Worm (Caenorhabditis elegans) whole organism, late embryonic: ENCODE measurements around the gene R08A2.2.
"Not testable (repeated sequence)": the region's sequence is repeated elsewhere in the genome, so short reads cannot be mapped to it uniquely, and the experiment has no call there.

ENCODE experiments used
- C08G9.2 ChIP-seq: sonication (generic microtip); optimal IDR thresholded peaks from 2 replicates; lab custom pipeline; 2016; ENCODE audit warnings: mild to moderate bottlenecking, missing genetic modification characterization, moderate library complexity, missing compliant biosample characterization
- C38D4.7 ChIP-seq: fragments of 200-800 bp; sonication (Bioruptor generic); optimal IDR thresholded peaks from 2 replicates; lab custom pipeline; 2018; ENCODE audit warnings: mild to moderate bottlenecking, missing genetic modification characterization, moderate library complexity, missing compliant biosample characterization
- F13H6.1 ChIP-seq: sonication (generic microtip); optimal IDR thresholded peaks from 2 replicates; lab custom pipeline; 2016; ENCODE audit warnings: missing genetic modification characterization, missing compliant biosample characterization
- K02D7.2 ChIP-seq: sonication (generic microtip); optimal IDR thresholded peaks from 2 replicates; lab custom pipeline; 2017; ENCODE audit warnings: mild to moderate bottlenecking, missing genetic modification characterization, missing compliant biosample characterization
- ceh-14 ChIP-seq: sonication (generic microtip); optimal IDR thresholded peaks from 2 replicates; lab custom pipeline; 2016; ENCODE audit warnings: missing genotype, missing genetic modification characterization, missing compliant biosample characterization
- ceh-2 ChIP-seq: sonication (generic microtip); optimal IDR thresholded peaks from 2 replicates; lab custom pipeline; 2016; ENCODE audit warnings: missing genotype, missing genetic modification characterization, missing compliant biosample characterization
- ceh-24 ChIP-seq: sonication (generic microtip); optimal IDR thresholded peaks from 2 replicates; lab custom pipeline; 2016; ENCODE audit warnings: mild to moderate bottlenecking, missing genetic modification characterization, missing compliant biosample characterization
- ceh-30 ChIP-seq: fragments of 150-350 bp; optimal IDR thresholded peaks from 2 replicates; lab custom pipeline; 2014; ENCODE audit warnings: missing biosample characterization, missing genetic modification characterization
- ceh-34 ChIP-seq: sonication (generic microtip); optimal IDR thresholded peaks from 2 replicates; lab custom pipeline; 2016; ENCODE audit warnings: mild to moderate bottlenecking, missing genetic modification characterization, missing compliant biosample characterization
- ceh-45 ChIP-seq: fragments of 200-800 bp; sonication (Bioruptor generic); IDR thresholded peaks from 2 replicates; pipeline ENCODE4 v1.3.6; 2022; ENCODE audit warnings: missing genetic modification reagents, missing genetic modification characterization, missing compliant biosample characterization
- ceh-48 ChIP-seq: sonication (generic microtip); optimal IDR thresholded peaks from 2 replicates; lab custom pipeline; 2016; ENCODE audit warnings: missing genetic modification characterization, inconsistent platforms, missing compliant biosample characterization
- che-1 ChIP-seq: sonication (generic microtip); optimal IDR thresholded peaks from 2 replicates; lab custom pipeline; 2016; ENCODE audit warnings: mild to moderate bottlenecking, missing genetic modification characterization, missing compliant biosample characterization
- dve-1 ChIP-seq: sonication (generic microtip); optimal IDR thresholded peaks from 2 replicates; lab custom pipeline; 2017; ENCODE audit warnings: antibody characterized with exemption, mild to moderate bottlenecking, missing genetic modification characterization, missing compliant biosample characterization
- elt-4 ChIP-seq: sonication (generic microtip); optimal IDR thresholded peaks from 2 replicates; lab custom pipeline; 2016; ENCODE audit warnings: missing genetic modification characterization, missing compliant biosample characterization
- eyg-1 ChIP-seq: sonication (generic microtip); optimal IDR thresholded peaks from 2 replicates; lab custom pipeline; 2016; ENCODE audit warnings: missing genotype, missing genetic modification characterization, missing compliant biosample characterization
- fax-1 ChIP-seq: sonication (generic microtip); optimal IDR thresholded peaks from 2 replicates; lab custom pipeline; 2016; ENCODE audit warnings: missing genotype, missing genetic modification characterization, missing compliant biosample characterization
- fkh-6 ChIP-seq: sonication (generic microtip); optimal IDR thresholded peaks from 2 replicates; lab custom pipeline; 2016; ENCODE audit warnings: missing genetic modification characterization, missing compliant biosample characterization
- gmeb-2 ChIP-seq: sonication (generic microtip); optimal IDR thresholded peaks from 2 replicates; lab custom pipeline; 2016; ENCODE audit warnings: missing genetic modification characterization, inconsistent platforms, missing compliant biosample characterization
- hlh-13 ChIP-seq: fragments of 200-800 bp; sonication (Bioruptor generic); optimal IDR thresholded peaks from 2 replicates; lab custom pipeline; 2018; ENCODE audit warnings: mild to moderate bottlenecking, missing genetic modification characterization, missing compliant biosample characterization
- hlh-30 ChIP-seq: sonication (generic microtip); optimal IDR thresholded peaks from 2 replicates; lab custom pipeline; 2017; ENCODE audit warnings: antibody characterized with exemption, missing genetic modification characterization, missing compliant biosample characterization; ENCODE audit not compliant: insufficient read depth
- lin-11 ChIP-seq: fragments of 200-800 bp; sonication (Bioruptor generic); optimal IDR thresholded peaks from 2 replicates; lab custom pipeline; 2018; ENCODE audit warnings: mild to moderate bottlenecking, missing genetic modification characterization, missing compliant biosample characterization
- mec-3 ChIP-seq: sonication (generic microtip); optimal IDR thresholded peaks from 2 replicates; lab custom pipeline; 2016; ENCODE audit warnings: borderline replicate concordance, missing genetic modification characterization, missing compliant biosample characterization
- nfya-1 ChIP-seq: sonication (generic microtip); optimal IDR thresholded peaks from 2 replicates; lab custom pipeline; 2017; ENCODE audit warnings: missing genetic modification characterization, mild to moderate bottlenecking, missing compliant biosample characterization, antibody characterized with exemption, moderate library complexity
- nhr-11 ChIP-seq: fragments of 150-350 bp; optimal IDR thresholded peaks from 2 replicates; lab custom pipeline; 2014; ENCODE audit warnings: missing biosample characterization, missing genetic modification characterization
- pag-3 ChIP-seq: sonication (generic microtip); optimal IDR thresholded peaks from 2 replicates; lab custom pipeline; 2016; ENCODE audit warnings: missing compliant biosample characterization, missing genetic modification characterization, borderline replicate concordance
- pat-9 ChIP-seq: fragments of 200-800 bp; sonication (Bioruptor generic); optimal IDR thresholded peaks from 2 replicates; lab custom pipeline; 2018; ENCODE audit warnings: mild to moderate bottlenecking, missing genetic modification characterization, moderate library complexity, missing compliant biosample characterization
- pros-1 ChIP-seq: fragments of 150-350 bp; optimal IDR thresholded peaks from 2 replicates; lab custom pipeline; 2014; ENCODE audit warnings: missing biosample characterization, missing genetic modification reagents, missing genetic modification characterization
- ref-2 ChIP-seq: sonication (generic microtip); optimal IDR thresholded peaks from 2 replicates; lab custom pipeline; 2016; ENCODE audit warnings: missing genetic modification characterization, missing compliant biosample characterization
- sdc-2 ChIP-seq: sonication (generic microtip); optimal IDR thresholded peaks from 2 replicates; lab custom pipeline; 2016; ENCODE audit warnings: missing genotype, missing genetic modification characterization, missing compliant biosample characterization
- syd-9 ChIP-seq: sonication (generic microtip); optimal IDR thresholded peaks from 2 replicates; lab custom pipeline; 2016; ENCODE audit warnings: mild to moderate bottlenecking, missing genetic modification characterization, moderate library complexity, missing compliant biosample characterization
- tbx-2 ChIP-seq: sonication (generic microtip); optimal IDR thresholded peaks from 2 replicates; lab custom pipeline; 2016; ENCODE audit warnings: missing genetic modification characterization, missing compliant biosample characterization
- tbx-7 ChIP-seq: sonication (generic microtip); optimal IDR thresholded peaks from 2 replicates; lab custom pipeline; 2016; ENCODE audit warnings: missing genotype, missing genetic modification characterization, missing compliant biosample characterization
- ttx-3 ChIP-seq: sonication (generic microtip); optimal IDR thresholded peaks from 2 replicates; lab custom pipeline; 2016; ENCODE audit warnings: missing genetic modification reagents, missing genetic modification characterization, missing compliant biosample characterization
- unc-86 ChIP-seq: sonication (generic microtip); optimal IDR thresholded peaks from 2 replicates; lab custom pipeline; 2016; ENCODE audit warnings: missing genetic modification characterization, missing compliant biosample characterization
- zip-5 ChIP-seq: sonication (generic microtip); optimal IDR thresholded peaks from 2 replicates; lab custom pipeline; 2016; ENCODE audit warnings: missing genetic modification characterization, missing compliant biosample characterization

The R08A2.2 gene

ce11 chrV:14715608-14716007, at the start of gene R08A2.2:
Gene R08A2.2, minus strand, starts transcription at chrV:14715708.
- no peak for TF ChIP-seq syd-9 (tag; lab: Kevin White, UChicago)
- TF ChIP-seq pros-1 (tag; lab: Kevin White, UChicago), result no peak
- no peak for TF ChIP-seq tbx-2 (tag; lab: Kevin White, UChicago)
- no peak for TF ChIP-seq ceh-2 (tag; lab: Kevin White, UChicago)
- TF ChIP-seq che-1 (tag; lab: Kevin White, UChicago), result no peak
- no peak for TF ChIP-seq C38D4.7
- TF ChIP-seq K02D7.2 (tag; lab: Kevin White, UChicago), result no peak
- no peak for TF ChIP-seq nhr-11
- TF ChIP-seq eyg-1 (tag; lab: Kevin White, UChicago), result no peak
- no peak for TF ChIP-seq zip-5 (tag; lab: Kevin White, UChicago)
- TF ChIP-seq ceh-34 (tag; lab: Kevin White, UChicago), result no peak

- TF ChIP-seq ceh-30 (tag; lab: Kevin White, UChicago) (no peak), tbx-7 (tag; lab: Kevin White, UChicago) (no peak), ceh-24 (tag; lab: Kevin White, UChicago) (no peak), unc-86 (tag; lab: Kevin White, UChicago) (no peak), elt-4 (tag; lab: Kevin White, UChicago) (no peak), fkh-6 (tag; lab: Kevin White, UChicago) (no peak), ceh-45 (no peak), lin-11 (no peak), ceh-2 (tag; lab: Kevin White, UChicago) (no peak), sdc-2 (tag; lab: Kevin White, UChicago) (no peak), C08G9.2 (tag; lab: Kevin White, UChicago) (no peak), dve-1 (tag; lab: Kevin White, UChicago) (no peak), pat-9 (tag; lab: Kevin White, UChicago) (no peak), hlh-13 (no peak)
Measured at ce11 chrV:14763582-14763981, 48.1 kb upstream of the R08A2.2 start.

ce11 chrV:14762563-14762962, 47.1 kb upstream of the R08A2.2 start:
- TF ChIP-seq mec-3 (no peak), ceh-14 (tag; lab: Kevin White, UChicago) (no peak), nfya-1 (tag; lab: Kevin White, UChicago) (no peak), pag-3 (tag; lab: Kevin White, UChicago) (no peak), ceh-24 (tag; lab: Kevin White, UChicago) (no peak), ceh-48 (tag; lab: Kevin White, UChicago) (no peak), hlh-30 (tag; lab: Kevin White, UChicago) (no peak), ttx-3 (tag; lab: Kevin White, UChicago) (no peak), ceh-34 (tag; lab: Kevin White, UChicago) (no peak), fax-1 (tag; lab: Kevin White, UChicago) (no peak), nhr-11 (no peak)

ce11 chrV:14750357-14750756, 34.8 kb upstream of the R08A2.2 start, which contains the start of gene nspa-10:
Gene nspa-10, minus strand, starts transcription at chrV:14750457.
- TF ChIP-seq gmeb-2, F13H6.1, ref-2 (tag; lab: Kevin White, UChicago): not testable (repeated sequence)
- TF ChIP-seq, all 69 proteins: peak for 0; not testable (repeated sequence) for 69
